Worm (Caenorhabditis elegans): ENCODE measurements around the gene eol-1.

DNA sequence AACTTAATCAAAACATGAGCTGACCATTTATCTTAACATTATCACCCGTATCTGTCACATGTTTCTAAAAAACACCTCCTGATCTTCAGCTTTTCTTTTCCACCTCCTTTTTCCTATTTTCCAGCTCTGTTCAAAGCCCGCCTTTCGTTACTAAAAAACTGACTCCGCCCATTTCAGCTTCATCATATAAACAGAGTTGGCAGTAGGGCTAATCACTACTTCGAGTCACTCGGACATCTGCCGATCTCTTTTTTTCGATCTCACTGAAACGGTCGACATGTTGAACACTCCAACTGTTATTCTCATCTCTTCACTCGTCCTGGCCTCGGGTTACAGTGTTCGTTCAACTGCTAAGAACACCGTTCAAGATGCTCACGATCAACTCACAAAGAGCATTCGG, 11.8 kb upstream of the eol-1 start, which contains the start of gene droe-4:
- no peak for TF ChIP-seq W03F9.2 (tag; optimal IDR thresholded peaks at IDR 0.05)
- TF ChIP-seq dao-5 (tag; optimal IDR thresholded peaks at IDR 0.05): no peak

Data from whole organism, L4/young adult.